Fruit fly (Drosophila melanogaster) whole organism, prepupa: ENCODE data around the gene nmd.

Source experiments
- CG10669 ChIP-seq: fragments of 200-800 bp; sonication (Bioruptor generic); optimal IDR thresholded peaks from 3 replicates; lab custom pipeline; 2018; ENCODE audit warnings: missing biosample characterization, mild to moderate bottlenecking, missing genetic modification characterization, moderate library complexity
- CG11294 ChIP-seq: fragments of 200-800 bp; sonication (Bioruptor generic); IDR thresholded peaks from 2 replicates; pipeline ENCODE4 v1.3.6; 2022; ENCODE audit warnings: missing biosample characterization, missing genetic modification characterization
- CG11902 ChIP-seq: fragments of 200-800 bp; sonication (Bioruptor generic); optimal IDR thresholded peaks from 3 replicates; lab custom pipeline; 2016; ENCODE audit warnings: missing biosample characterization, missing genetic modification characterization
- CG15336 ChIP-seq: fragments of 200-800 bp; sonication (Bioruptor generic); IDR thresholded peaks from 2 replicates; pipeline ENCODE4 v1.3.6; 2022; ENCODE audit warnings: missing biosample characterization, missing genetic modification characterization
- CG1621 ChIP-seq: fragments of 200-800 bp; sonication (Bioruptor generic); optimal IDR thresholded peaks from 3 replicates; lab custom pipeline; 2018; ENCODE audit warnings: missing biosample characterization, mild to moderate bottlenecking, missing genetic modification characterization
- CG16779 ChIP-seq: fragments of 200-800 bp; sonication (Bioruptor generic); optimal IDR thresholded peaks from 3 replicates; lab custom pipeline; 2017; ENCODE audit warnings: missing biosample characterization, mild to moderate bottlenecking, missing genetic modification characterization
- CG3032 ChIP-seq: fragments of 200-800 bp; optimal IDR thresholded peaks from 2 replicates; lab custom pipeline; 2019; ENCODE audit warnings: missing biosample characterization, mild to moderate bottlenecking, missing genetic modification characterization, moderate library complexity
- CG31627 ChIP-seq: fragments of 200-800 bp; sonication (Bioruptor generic); optimal IDR thresholded peaks from 3 replicates; lab custom pipeline; 2016; ENCODE audit warnings: missing biosample characterization, missing genetic modification characterization
- CG32006 ChIP-seq: fragments of 200-800 bp; sonication (Bioruptor generic); optimal IDR thresholded peaks from 3 replicates; lab custom pipeline; 2017; ENCODE audit warnings: missing biosample characterization, mild to moderate bottlenecking, missing genetic modification characterization
- CG34406 ChIP-seq: fragments of 200-800 bp; sonication (Bioruptor generic); optimal IDR thresholded peaks from 3 replicates; lab custom pipeline; 2016; ENCODE audit warnings: missing biosample characterization, missing genetic modification characterization
- CG4318 ChIP-seq: fragments of 200-800 bp; sonication (Bioruptor generic); optimal IDR thresholded peaks from 3 replicates; lab custom pipeline; 2017; ENCODE audit warnings: missing biosample characterization, mild to moderate bottlenecking, missing genetic modification characterization
- CG6163 ChIP-seq: fragments of 200-800 bp; sonication (Bioruptor generic); IDR thresholded peaks from 3 replicates; pipeline ENCODE4 v1.3.6; 2022; ENCODE audit warnings: missing biosample characterization, missing genetic modification characterization
- CG6792 ChIP-seq: fragments of 200-800 bp; sonication (Bioruptor generic); optimal IDR thresholded peaks from 3 replicates; lab custom pipeline; 2016; ENCODE audit warnings: missing biosample characterization, missing genetic modification characterization
- CG6808 ChIP-seq: fragments of 200-800 bp; sonication (Bioruptor generic); optimal IDR thresholded peaks from 3 replicates; lab custom pipeline; 2017; ENCODE audit warnings: missing biosample characterization, missing genetic modification characterization, mild to moderate bottlenecking, moderate library complexity, missing genetic modification reagents
- CG6854 ChIP-seq: fragments of 200-800 bp; sonication (Bioruptor generic); optimal IDR thresholded peaks from 2 replicates; lab custom pipeline; 2017; ENCODE audit warnings: missing biosample characterization, mild to moderate bottlenecking, missing genetic modification characterization
- CG7368 ChIP-seq: fragments of 200-800 bp; sonication (Bioruptor generic); optimal IDR thresholded peaks from 3 replicates; lab custom pipeline; 2016; ENCODE audit warnings: missing biosample characterization, missing genetic modification characterization
- CG8119 ChIP-seq: fragments of 200-800 bp; sonication (Bioruptor generic); IDR thresholded peaks from 3 replicates; pipeline ENCODE4 v1.3.6; 2022; ENCODE audit warnings: missing biosample characterization, missing genetic modification characterization
- CG8632 ChIP-seq: fragments of 200-800 bp; sonication (Bioruptor generic); optimal IDR thresholded peaks from 3 replicates; lab custom pipeline; 2016; ENCODE audit warnings: missing biosample characterization, missing genetic modification characterization
- CG9139 ChIP-seq: fragments of 200-800 bp; sonication (Bioruptor generic); optimal IDR thresholded peaks from 3 replicates; lab custom pipeline; 2017; ENCODE audit warnings: missing biosample characterization, mild to moderate bottlenecking, missing genetic modification characterization
- Eip75B ChIP-seq: fragments of 200-800 bp; sonication (Bioruptor generic); optimal IDR thresholded peaks from 3 replicates; lab custom pipeline; 2016; ENCODE audit warnings: missing biosample characterization, missing genetic modification characterization
- Eip78C ChIP-seq: fragments of 200-800 bp; sonication (Bioruptor generic); peaks from one replicate; lab custom pipeline; 2016; ENCODE audit warnings: missing biosample characterization, missing genetic modification characterization
- Eip93F ChIP-seq: fragments of 200-800 bp; sonication (Bioruptor generic); optimal IDR thresholded peaks from 2 replicates; lab custom pipeline; 2016; ENCODE audit warnings: missing biosample characterization, mild to moderate bottlenecking, missing genetic modification characterization
- Ets21C ChIP-seq: fragments of 200-800 bp; sonication (Bioruptor generic); optimal IDR thresholded peaks from 3 replicates; lab custom pipeline; 2016; ENCODE audit warnings: missing biosample characterization, missing genetic modification characterization
- Ets96B ChIP-seq: fragments of 200-800 bp; optimal IDR thresholded peaks from 2 replicates; lab custom pipeline; 2019; ENCODE audit warnings: missing biosample characterization, mild to moderate bottlenecking, missing genetic modification characterization, moderate library complexity
- Gug ChIP-seq: fragments of 200-800 bp; sonication (Bioruptor generic); IDR thresholded peaks from 2 replicates; pipeline ENCODE4 v1.3.6; 2022; ENCODE audit warnings: missing biosample characterization, missing genetic modification characterization
- Hr38 ChIP-seq: sonication (Bioruptor generic); optimal IDR thresholded peaks from 2 replicates; lab custom pipeline; 2016; ENCODE audit warnings: missing biosample characterization, missing genetic modification characterization
- Hr4 ChIP-seq: fragments of 200-800 bp; sonication (Bioruptor generic); optimal IDR thresholded peaks from 3 replicates; lab custom pipeline; 2016; ENCODE audit warnings: missing biosample characterization, missing genetic modification characterization
- Lpt ChIP-seq: fragments of 200-800 bp; sonication (Bioruptor generic); optimal IDR thresholded peaks from 3 replicates; lab custom pipeline; 2016; ENCODE audit warnings: missing biosample characterization, missing genetic modification characterization
- Met ChIP-seq: fragments of 200-800 bp; sonication (Bioruptor generic); optimal IDR thresholded peaks from 3 replicates; lab custom pipeline; 2016; ENCODE audit warnings: missing biosample characterization, missing genetic modification characterization
- OdsH ChIP-seq: fragments of 200-800 bp; sonication (Bioruptor generic); optimal IDR thresholded peaks from 3 replicates; lab custom pipeline; 2016; ENCODE audit warnings: missing biosample characterization, missing genetic modification characterization
- Smox ChIP-seq: fragments of 200-800 bp; sonication (Bioruptor generic); optimal IDR thresholded peaks from 3 replicates; lab custom pipeline; 2016; ENCODE audit warnings: missing biosample characterization, missing genetic modification characterization
- Sox102F ChIP-seq: fragments of 200-800 bp; sonication (Bioruptor generic); optimal IDR thresholded peaks from 2 replicates; lab custom pipeline; 2016; ENCODE audit warnings: missing biosample characterization, mild to moderate bottlenecking, missing genetic modification characterization
- Sox14 ChIP-seq: fragments of 200-800 bp; sonication (Bioruptor generic); optimal IDR thresholded peaks from 3 replicates; lab custom pipeline; 2016; ENCODE audit warnings: missing biosample characterization, missing genetic modification characterization
- Sox15 ChIP-seq: fragments of 200-800 bp; sonication (Bioruptor generic); optimal IDR thresholded peaks from 3 replicates; lab custom pipeline; 2016; ENCODE audit warnings: missing biosample characterization, missing genetic modification characterization
- achi ChIP-seq: fragments of 200-800 bp; sonication (Bioruptor generic); optimal IDR thresholded peaks from 3 replicates; lab custom pipeline; 2016; ENCODE audit warnings: missing biosample characterization, missing genetic modification characterization
- acj6 ChIP-seq: fragments of 200-800 bp; sonication (Bioruptor generic); optimal IDR thresholded peaks from 3 replicates; lab custom pipeline; 2016; ENCODE audit warnings: missing biosample characterization, missing genetic modification characterization
- cyc ChIP-seq: fragments of 200-800 bp; sonication (Bioruptor generic); optimal IDR thresholded peaks from 3 replicates; lab custom pipeline; 2016; ENCODE audit warnings: missing biosample characterization, missing genetic modification characterization
- dac ChIP-seq: fragments of 200-800 bp; sonication (Bioruptor generic); optimal IDR thresholded peaks from 2 replicates; lab custom pipeline; 2017; ENCODE audit warnings: missing biosample characterization, mild to moderate bottlenecking, missing genetic modification characterization
- dsx ChIP-seq: fragments of 200-800 bp; optimal IDR thresholded peaks from 3 replicates; lab custom pipeline; 2019; ENCODE audit warnings: missing biosample characterization, mild to moderate bottlenecking, missing genetic modification characterization, moderate library complexity; ENCODE audit not compliant: poor library complexity, severe bottlenecking
- eg ChIP-seq: fragments of 200-800 bp; sonication (Bioruptor generic); IDR thresholded peaks from 3 replicates; pipeline ENCODE4 v1.3.6; 2022; ENCODE audit warnings: missing biosample characterization, missing genetic modification characterization
- esn ChIP-seq: fragments of 200-800 bp; sonication (Bioruptor generic); optimal IDR thresholded peaks from 2 replicates; lab custom pipeline; 2016; ENCODE audit warnings: missing biosample characterization, mild to moderate bottlenecking, missing genetic modification characterization, moderate library complexity
- fd59A ChIP-seq: fragments of 200-800 bp; sonication (Bioruptor generic); optimal IDR thresholded peaks from 2 replicates; lab custom pipeline; 2017; ENCODE audit warnings: missing biosample characterization, mild to moderate bottlenecking, missing genetic modification characterization, missing genetic modification reagents
- fd85E ChIP-seq: fragments of 200-800 bp; sonication (Bioruptor generic); optimal IDR thresholded peaks from 3 replicates; lab custom pipeline; 2016; ENCODE audit warnings: missing biosample characterization, missing genetic modification characterization
- fkh ChIP-seq: fragments of 200-800 bp; sonication (Bioruptor generic); optimal IDR thresholded peaks from 3 replicates; lab custom pipeline; 2017; ENCODE audit warnings: missing biosample characterization, mild to moderate bottlenecking, missing genetic modification characterization, moderate library complexity
- lz ChIP-seq: fragments of 200-800 bp; sonication (Bioruptor generic); optimal IDR thresholded peaks from 3 replicates; lab custom pipeline; 2016; ENCODE audit warnings: missing biosample characterization, missing genetic modification characterization
- net ChIP-seq: fragments of 200-800 bp; sonication (Bioruptor generic); optimal IDR thresholded peaks from 3 replicates; lab custom pipeline; 2016; ENCODE audit warnings: missing biosample characterization, missing genetic modification characterization
- pdm3 ChIP-seq: fragments of 200-800 bp; sonication (Bioruptor generic); optimal IDR thresholded peaks from 3 replicates; lab custom pipeline; 2016; ENCODE audit warnings: missing biosample characterization, missing genetic modification characterization
- salr ChIP-seq, 2 experiments: fragments of 200-800 bp; sonication (Bioruptor generic); optimal IDR thresholded peaks; 3 replicates each; lab custom pipeline; 2016 to 2018; ENCODE audit warnings: missing biosample characterization in 2 of 2, missing genetic modification characterization in 2 of 2, mild to moderate bottlenecking in 1 of 2
- spab ChIP-seq: fragments of 200-800 bp; sonication (Bioruptor generic); optimal IDR thresholded peaks from 2 replicates; lab custom pipeline; 2017; ENCODE audit warnings: missing biosample characterization, mild to moderate bottlenecking, missing genetic modification characterization, missing genetic modification reagents
- ss ChIP-seq, 2 experiments: fragments of 200-800 bp; sonication (Bioruptor generic); optimal IDR thresholded peaks; 2 replicates in 1 of 2; 3 replicates in 1 of 2; lab custom pipeline; 2017 to 2018; ENCODE audit warnings: mild to moderate bottlenecking in 2 of 2, missing biosample characterization in 2 of 2, missing genetic modification characterization in 2 of 2, moderate library complexity in 1 of 2
- svp ChIP-seq: fragments of 200-800 bp; sonication (Bioruptor generic); peaks from one replicate; lab custom pipeline; 2016; ENCODE audit warnings: missing biosample characterization, missing genetic modification characterization
- topi ChIP-seq: fragments of 200-800 bp; sonication (Bioruptor generic); optimal IDR thresholded peaks from 3 replicates; lab custom pipeline; 2016; ENCODE audit warnings: missing biosample characterization, missing genetic modification characterization
- vri ChIP-seq: fragments of 200-800 bp; sonication (Bioruptor generic); optimal IDR thresholded peaks from 3 replicates; lab custom pipeline; 2016; ENCODE audit warnings: missing biosample characterization, mild to moderate bottlenecking, missing genetic modification characterization

nmd gene

DNA sequence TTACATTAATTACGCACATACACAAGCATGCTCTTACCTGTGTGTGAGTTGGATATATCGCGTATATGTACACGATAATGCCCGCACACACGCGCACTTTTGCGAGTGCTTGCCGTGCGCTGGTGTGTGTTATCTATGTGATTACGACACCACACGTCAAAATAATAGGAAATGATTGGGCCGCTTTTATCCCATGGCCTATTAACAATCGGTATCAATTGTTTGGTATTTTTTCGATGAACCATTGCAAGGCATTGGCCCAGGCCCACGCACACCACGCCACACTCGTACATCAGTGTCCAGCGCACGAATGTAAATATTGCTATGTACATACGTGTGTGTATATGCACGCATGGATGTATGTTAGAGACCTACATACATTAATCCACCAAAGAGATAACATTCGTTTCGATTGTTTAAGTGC is 31.1 kb upstream of the nmd start:
- no peak for TF ChIP-seq lz (GFP tag; lab: Kevin White, UChicago)
- TF ChIP-seq CG6808 (GFP tag; lab: Kevin White, UChicago): no peak
- no peak for TF ChIP-seq Sox15 (GFP tag; lab: Kevin White, UChicago)
- no peak for TF ChIP-seq CG11902 (GFP tag; lab: Kevin White, UChicago)
- peak; percentile 18 for TF ChIP-seq dsx (GFP tag; lab: Kevin White, UChicago)
- TF ChIP-seq CG6854 (GFP tag; lab: Kevin White, UChicago): peak; percentile 61
- TF ChIP-seq CG8119 (GFP tag; lab: Robert Waterston, UW): peak; percentile 58; the same call in 2 of the 3 replicates
- peak; percentile 66 for TF ChIP-seq Sox14 (GFP tag; lab: Kevin White, UChicago)
- TF ChIP-seq Sox102F (GFP tag; lab: Kevin White, UChicago): no peak
- TF ChIP-seq CG7368 (GFP tag; lab: Kevin White, UChicago): no peak
- peak; percentile 2 for TF ChIP-seq Lpt (GFP tag; lab: Kevin White, UChicago)
- TF ChIP-seq net (GFP tag; lab: Kevin White, UChicago): no peak
- TF ChIP-seq Gug (GFP tag; lab: Robert Waterston, UW): no peak
- peak; percentile 27 for TF ChIP-seq acj6
- TF ChIP-seq Ets96B (tag; lab: Kevin White, UChicago): peak; percentile 9
- TF ChIP-seq svp: peak; percentile 73
- TF ChIP-seq fd59A (GFP tag; lab: Kevin White, UChicago): no peak
- TF ChIP-seq CG11294 (GFP tag; lab: Robert Waterston, UW): no peak
- no peak for TF ChIP-seq eg (GFP tag; lab: Robert Waterston, UW)
- peak; percentile 38 for TF ChIP-seq Met (GFP tag; lab: Kevin White, UChicago)
- no peak for TF ChIP-seq CG31627 (GFP tag; lab: Kevin White, UChicago)
- peak; percentile 32 for TF ChIP-seq achi (GFP tag; lab: Kevin White, UChicago)
- TF ChIP-seq OdsH (GFP tag; lab: Kevin White, UChicago): no peak
- TF ChIP-seq cyc (GFP tag; lab: Kevin White, UChicago): no peak
- TF ChIP-seq CG10669: peak; percentile 33
- TF ChIP-seq CG6163 (GFP tag; lab: Robert Waterston, UW): no peak
- TF ChIP-seq CG16779 (tag; lab: Kevin White, UChicago): no peak
- no peak for TF ChIP-seq CG34406
- TF ChIP-seq ss (GFP tag; optimal IDR thresholded peaks at IDR 0.05; lab: Kevin White, UChicago): peak in 1 of 2 experiments; percentile 81
- TF ChIP-seq fd85E (GFP tag; lab: Kevin White, UChicago): no peak
- peak; percentile 85 for TF ChIP-seq Eip78C (GFP tag; lab: Kevin White, UChicago)
- no peak for TF ChIP-seq salr (GFP tag; optimal IDR thresholded peaks at IDR 0.05; lab: Kevin White, UChicago)
- TF ChIP-seq CG32006 (GFP tag; lab: Kevin White, UChicago): no peak
- TF ChIP-seq Hr38: no peak
- TF ChIP-seq vri (GFP tag; lab: Kevin White, UChicago): peak; percentile 98
- no peak for TF ChIP-seq CG6792 (GFP tag; lab: Kevin White, UChicago)
- TF ChIP-seq CG1621 (tag; lab: Kevin White, UChicago): peak; percentile 34
- TF ChIP-seq Eip93F (GFP tag; lab: Kevin White, UChicago): peak; percentile 23
- TF ChIP-seq esn (GFP tag; lab: Kevin White, UChicago): peak; percentile 67
- TF ChIP-seq CG9139 (GFP tag; lab: Kevin White, UChicago): no peak
- no peak for TF ChIP-seq Smox
- no peak for TF ChIP-seq CG4318
- TF ChIP-seq CG3032: no peak
- TF ChIP-seq pdm3 (GFP tag; lab: Kevin White, UChicago): peak; percentile 14
- no peak for TF ChIP-seq dac (GFP tag; lab: Kevin White, UChicago)
- TF ChIP-seq topi: peak; percentile 17
- peak; percentile 66 for TF ChIP-seq CG15336
- peak; percentile 46 for TF ChIP-seq Eip75B (GFP tag; lab: Kevin White, UChicago)
- TF ChIP-seq Hr4 (GFP tag; lab: Kevin White, UChicago): peak; percentile 24
- no peak for TF ChIP-seq spab
- no peak for TF ChIP-seq Ets21C (GFP tag; lab: Kevin White, UChicago)
- peak; percentile 98 for TF ChIP-seq fkh (GFP tag; lab: Kevin White, UChicago)
- no peak for TF ChIP-seq CG8632 (GFP tag; lab: Kevin White, UChicago)
